Fruit fly (Drosophila melanogaster): ENCODE data around the gene Tsp29Fa.

Tsp29Fa gene

dm6 chr2L:8931176-8931575, 2.6 kb upstream of the Tsp29Fa start:
- TF ChIP-seq N (GFP tag; optimal IDR thresholded peaks at IDR 0.05) (no peak), br (GFP tag; optimal IDR thresholded peaks at IDR 0.05) (no peak), Abd-B (GFP tag; optimal IDR thresholded peaks at IDR 0.05) (no peak), CG32264 (GFP tag; optimal IDR thresholded peaks at IDR 0.05) (no peak), dl (GFP tag; optimal IDR thresholded peaks at IDR 0.05; ENCODE audit: insufficient read depth in 1 of 2, partially characterized antibody in 2 of 2) (no peak), Jra (GFP tag; optimal IDR thresholded peaks at IDR 0.05) (no peak)

dm6 chr2L:8937003-8937402, 3.2 kb downstream of the Tsp29Fa start, which contains the start of gene Tsp29Fb:
Gene Tsp29Fb, plus strand, starts transcription at chr2L:8937390.
- peak; percentile 87 for TF ChIP-seq h (GFP tag; optimal IDR thresholded peaks at IDR 0.05)
- TF ChIP-seq Rel (GFP tag; optimal IDR thresholded peaks at IDR 0.05) = no peak
- peak; percentile 55 for TF ChIP-seq Rel (tag; optimal IDR thresholded peaks at IDR 0.05)
- no peak for TF ChIP-seq Hr78 (GFP tag; optimal IDR thresholded peaks at IDR 0.05)
- TF ChIP-seq dsf (GFP tag; optimal IDR thresholded peaks at IDR 0.05; ENCODE audit: borderline replicate concordance) = no peak
- peak; percentile 52 for TF ChIP-seq dmrt93B (GFP tag; optimal IDR thresholded peaks at IDR 0.05)
- TF ChIP-seq Jra (GFP tag; optimal IDR thresholded peaks at IDR 0.05) = peak; percentile 28
- no peak for TF ChIP-seq sage (GFP tag; optimal IDR thresholded peaks at IDR 0.05)
- TF ChIP-seq rgr (GFP tag; optimal IDR thresholded peaks at IDR 0.05) = peak; percentile 79
- TF ChIP-seq Abd-B (GFP tag; optimal IDR thresholded peaks at IDR 0.05) = no peak
- no peak for TF ChIP-seq Dfd (GFP tag; optimal IDR thresholded peaks at IDR 0.05)
- TF ChIP-seq Sp1 (GFP tag; optimal IDR thresholded peaks at IDR 0.05) = peak; percentile 87
- no peak for TF ChIP-seq usp (GFP tag; optimal IDR thresholded peaks at IDR 0.05)
- TF ChIP-seq psq (GFP tag; optimal IDR thresholded peaks at IDR 0.05) = peak; percentile 64
- peak; percentile 80 for TF ChIP-seq ey (GFP tag; optimal IDR thresholded peaks at IDR 0.05)
- TF ChIP-seq foxo (GFP tag; optimal IDR thresholded peaks at IDR 0.05) = peak in 1 of 2 experiments; percentile 87
- no peak for TF ChIP-seq Hr83 (GFP tag; optimal IDR thresholded peaks at IDR 0.05; ENCODE audit: poor library complexity, severe bottlenecking)
- peak; percentile 52 for TF ChIP-seq Dif (GFP tag; optimal IDR thresholded peaks at IDR 0.05; ENCODE audit: partially characterized antibody)
- peak; percentile 63 for TF ChIP-seq CG9705 (GFP tag; optimal IDR thresholded peaks at IDR 0.05)
- TF ChIP-seq fru (GFP tag; optimal IDR thresholded peaks at IDR 0.05) = peak; percentile 82
- TF ChIP-seq N (GFP tag; optimal IDR thresholded peaks at IDR 0.05) = no peak
- peak; percentile 60 for TF ChIP-seq woc (GFP tag; optimal IDR thresholded peaks at IDR 0.05)
- TF ChIP-seq Myc (optimal IDR thresholded peaks at IDR 0.05) = no peak
- no peak for TF ChIP-seq GATAd (GFP tag; optimal IDR thresholded peaks at IDR 0.05)
- no peak for TF ChIP-seq lola (GFP tag; optimal IDR thresholded peaks at IDR 0.05)
- TF ChIP-seq Vsx2 (GFP tag; optimal IDR thresholded peaks at IDR 0.05; ENCODE audit: partially characterized antibody) = peak; percentile 24
- TF ChIP-seq tai (GFP tag; optimal IDR thresholded peaks at IDR 0.05) = peak; percentile 39
- TF ChIP-seq CG32264 (GFP tag; optimal IDR thresholded peaks at IDR 0.05) = peak; percentile 24
- TF ChIP-seq sv (GFP tag; optimal IDR thresholded peaks at IDR 0.05) = peak; percentile 58
- no peak for TF ChIP-seq CrebA (GFP tag; optimal IDR thresholded peaks at IDR 0.05; ENCODE audit: borderline replicate concordance)
- peak; percentile 67 for TF ChIP-seq brk (GFP tag; optimal IDR thresholded peaks at IDR 0.05)
- TF ChIP-seq Hnf4 (GFP tag; optimal IDR thresholded peaks at IDR 0.05) = peak; percentile 55
- TF ChIP-seq OdsH (GFP tag; optimal IDR thresholded peaks at IDR 0.05) = peak; percentile 84
- TF ChIP-seq br (GFP tag; optimal IDR thresholded peaks at IDR 0.05) = peak; percentile 78
- TF ChIP-seq pan (optimal IDR thresholded peaks at IDR 0.05) = no peak
- peak; percentile 88 for TF ChIP-seq HLH106 (tag; optimal IDR thresholded peaks at IDR 0.05)
- TF ChIP-seq dl (GFP tag; optimal IDR thresholded peaks at IDR 0.05; ENCODE audit: insufficient read depth in 1 of 2, partially characterized antibody in 2 of 2) = no peak

- TF ChIP-seq psq (GFP tag; optimal IDR thresholded peaks at IDR 0.05) (no peak), Dif (GFP tag; optimal IDR thresholded peaks at IDR 0.05; ENCODE audit: partially characterized antibody) (no peak), tai (GFP tag; optimal IDR thresholded peaks at IDR 0.05) (peak; percentile 25), Rel (GFP tag; optimal IDR thresholded peaks at IDR 0.05) (no peak), Rel (tag; optimal IDR thresholded peaks at IDR 0.05) (peak; percentile 73), Jra (GFP tag; optimal IDR thresholded peaks at IDR 0.05) (no peak)
Observed at dm6 chr2L:8937837-8938413, 4.2 kb downstream of the Tsp29Fa start.
